Worm (Caenorhabditis elegans) whole organism, L4 larva: ENCODE data around the gene F59A6.13.

ENCODE experiments used
- ceh-44 ChIP-seq: fragments of 200-800 bp; sonication (Bioruptor generic); IDR thresholded peaks from 2 replicates; pipeline ENCODE4 v1.3.6; 2022; ENCODE audit warnings: missing genetic modification reagents, missing genetic modification characterization, missing compliant biosample characterization
- ceh-82 ChIP-seq: sonication (generic microtip); optimal IDR thresholded peaks from 2 replicates; lab custom pipeline; 2017; ENCODE audit warnings: missing biosample characterization, missing genetic modification characterization
- fkh-10 ChIP-seq: fragments of 150-350 bp; optimal IDR thresholded peaks from 2 replicates; lab custom pipeline; 2014; ENCODE audit warnings: missing biosample characterization, missing genetic modification reagents, missing genetic modification characterization
- hlh-30 ChIP-seq: sonication (generic microtip); optimal IDR thresholded peaks from 2 replicates; lab custom pipeline; 2017; ENCODE audit warnings: antibody characterized with exemption, mild to moderate bottlenecking, missing genetic modification characterization, missing compliant biosample characterization; ENCODE audit not compliant: insufficient read depth
- jun-1 ChIP-seq: fragments of 150-350 bp; optimal IDR thresholded peaks from 2 replicates; lab custom pipeline; 2014; ENCODE audit warnings: missing biosample characterization, missing genetic modification reagents, missing genetic modification characterization
- lsy-2 ChIP-seq, 2 experiments: fragments of 150-350 bp in 1 of 2; sonication (generic microtip) in 1 of 2; optimal IDR thresholded peaks; 2 replicates each; lab custom pipeline; 2014 to 2017; ENCODE audit warnings: missing biosample characterization in 2 of 2, missing genetic modification characterization in 2 of 2
- nhr-10 ChIP-seq: fragments of 150-350 bp; optimal IDR thresholded peaks from 2 replicates; lab custom pipeline; 2014; ENCODE audit warnings: missing biosample characterization, missing genetic modification characterization
- nhr-237 ChIP-seq: sonication (generic microtip); optimal IDR thresholded peaks from 2 replicates; lab custom pipeline; 2017; ENCODE audit warnings: missing biosample characterization, missing genetic modification characterization
- nhr-28 ChIP-seq: fragments of 150-350 bp; optimal IDR thresholded peaks from 2 replicates; lab custom pipeline; 2014; ENCODE audit warnings: missing biosample characterization, missing genetic modification characterization
- nhr-41 ChIP-seq: fragments of 200-800 bp; sonication (Bioruptor generic); IDR thresholded peaks from 2 replicates; pipeline ENCODE4 v1.3.6; 2022; ENCODE audit warnings: missing genetic modification reagents, missing genetic modification characterization, missing compliant biosample characterization
- pha-4 ChIP-seq, 2 experiments: fragments of 150-350 bp in 1 of 2; fragments of 200-800 bp in 1 of 2; sonication (Bioruptor generic) in 1 of 2; IDR thresholded peaks in 1 of 2; optimal IDR thresholded peaks in 1 of 2; 2 replicates each; pipeline versions ENCODE4 v1.3.6 to Lab custom; 2014 to 2022; ENCODE audit warnings: missing genetic modification characterization in 2 of 2, missing genetic modification reagents in 2 of 2, missing biosample characterization in 1 of 2, missing compliant biosample characterization in 1 of 2
- zag-1 ChIP-seq: fragments of 150-350 bp; optimal IDR thresholded peaks from 2 replicates; lab custom pipeline; 2014; ENCODE audit warnings: missing biosample characterization, missing genetic modification characterization

- TF ChIP-seq hlh-30 (tag; lab: Kevin White, UChicago) (no peak), nhr-41 (no peak), pha-4 (GFP tag; IDR thresholded peaks at IDR 0.05; lab: Robert Waterston, UW) (no peak), pha-4 (tag; optimal IDR thresholded peaks at IDR 0.05; lab: Kevin White, UChicago) (no peak), ceh-82 (tag; lab: Kevin White, UChicago) (no peak), fkh-10 (no peak), nhr-10 (tag; lab: Kevin White, UChicago) (no peak), nhr-237 (no peak), nhr-28 (tag; lab: Kevin White, UChicago) (no peak), jun-1 (tag; lab: Kevin White, UChicago) (no peak), ceh-44 (no peak), zag-1 (tag; lab: Kevin White, UChicago) (no peak), lsy-2 (tag; optimal IDR thresholded peaks at IDR 0.05; lab: Kevin White, UChicago) (no peak)
Measured at ce11 chrII:5014399-5014798, 8.2 kb upstream of the F59A6.13 start, which contains the start of gene F59A6.2.
